Fruit fly (Drosophila melanogaster) whole organism, prepupa: ENCODE measurements around the gene aurA.

Experiments
- Blimp-1 ChIP-seq: fragments of 200-800 bp; sonication (Bioruptor generic); optimal IDR thresholded peaks from 3 replicates; lab custom pipeline; 2017; ENCODE audit warnings: missing biosample characterization, missing genetic modification characterization, mild to moderate bottlenecking, moderate library complexity, missing genetic modification reagents
- CG10631 ChIP-seq: fragments of 200-800 bp; sonication (Bioruptor generic); optimal IDR thresholded peaks from 2 replicates; lab custom pipeline; 2016; ENCODE audit warnings: missing biosample characterization, missing genetic modification characterization
- CG10669 ChIP-seq: fragments of 200-800 bp; sonication (Bioruptor generic); optimal IDR thresholded peaks from 3 replicates; lab custom pipeline; 2018; ENCODE audit warnings: missing biosample characterization, mild to moderate bottlenecking, missing genetic modification characterization, moderate library complexity
- CG11294 ChIP-seq: fragments of 200-800 bp; sonication (Bioruptor generic); IDR thresholded peaks from 2 replicates; pipeline ENCODE4 v1.3.6; 2022; ENCODE audit warnings: missing biosample characterization, missing genetic modification characterization
- CG11762 ChIP-seq: fragments of 200-800 bp; sonication (Bioruptor generic); optimal IDR thresholded peaks from 3 replicates; lab custom pipeline; 2016; ENCODE audit warnings: missing biosample characterization, missing genetic modification characterization; ENCODE audit not compliant: insufficient read depth
- CG11902 ChIP-seq: fragments of 200-800 bp; sonication (Bioruptor generic); optimal IDR thresholded peaks from 3 replicates; lab custom pipeline; 2016; ENCODE audit warnings: missing biosample characterization, missing genetic modification characterization
- CG1621 ChIP-seq: fragments of 200-800 bp; sonication (Bioruptor generic); optimal IDR thresholded peaks from 3 replicates; lab custom pipeline; 2018; ENCODE audit warnings: missing biosample characterization, mild to moderate bottlenecking, missing genetic modification characterization
- CG16779 ChIP-seq: fragments of 200-800 bp; sonication (Bioruptor generic); optimal IDR thresholded peaks from 3 replicates; lab custom pipeline; 2017; ENCODE audit warnings: missing biosample characterization, mild to moderate bottlenecking, missing genetic modification characterization
- CG3032 ChIP-seq: fragments of 200-800 bp; optimal IDR thresholded peaks from 2 replicates; lab custom pipeline; 2019; ENCODE audit warnings: missing biosample characterization, mild to moderate bottlenecking, missing genetic modification characterization, moderate library complexity
- CG32006 ChIP-seq: fragments of 200-800 bp; sonication (Bioruptor generic); optimal IDR thresholded peaks from 3 replicates; lab custom pipeline; 2017; ENCODE audit warnings: missing biosample characterization, mild to moderate bottlenecking, missing genetic modification characterization
- CG34406 ChIP-seq: fragments of 200-800 bp; sonication (Bioruptor generic); optimal IDR thresholded peaks from 3 replicates; lab custom pipeline; 2016; ENCODE audit warnings: missing biosample characterization, missing genetic modification characterization
- CG3919 ChIP-seq: fragments of 200-800 bp; sonication (Bioruptor generic); optimal IDR thresholded peaks from 3 replicates; lab custom pipeline; 2016; ENCODE audit warnings: missing biosample characterization, missing genetic modification characterization
- CG4318 ChIP-seq: fragments of 200-800 bp; sonication (Bioruptor generic); optimal IDR thresholded peaks from 3 replicates; lab custom pipeline; 2017; ENCODE audit warnings: missing biosample characterization, mild to moderate bottlenecking, missing genetic modification characterization
- CG6163 ChIP-seq: fragments of 200-800 bp; sonication (Bioruptor generic); IDR thresholded peaks from 3 replicates; pipeline ENCODE4 v1.3.6; 2022; ENCODE audit warnings: missing biosample characterization, missing genetic modification characterization
- CG6276 ChIP-seq: fragments of 200-800 bp; sonication (Bioruptor generic); optimal IDR thresholded peaks from 2 replicates; lab custom pipeline; 2017; ENCODE audit warnings: missing biosample characterization, mild to moderate bottlenecking, missing genetic modification characterization
- CG6808 ChIP-seq: fragments of 200-800 bp; sonication (Bioruptor generic); optimal IDR thresholded peaks from 3 replicates; lab custom pipeline; 2017; ENCODE audit warnings: missing biosample characterization, missing genetic modification characterization, mild to moderate bottlenecking, moderate library complexity, missing genetic modification reagents
- CG6854 ChIP-seq: fragments of 200-800 bp; sonication (Bioruptor generic); optimal IDR thresholded peaks from 2 replicates; lab custom pipeline; 2017; ENCODE audit warnings: missing biosample characterization, mild to moderate bottlenecking, missing genetic modification characterization
- CG7368 ChIP-seq: fragments of 200-800 bp; sonication (Bioruptor generic); optimal IDR thresholded peaks from 3 replicates; lab custom pipeline; 2016; ENCODE audit warnings: missing biosample characterization, missing genetic modification characterization
- CG8119 ChIP-seq: fragments of 200-800 bp; sonication (Bioruptor generic); IDR thresholded peaks from 3 replicates; pipeline ENCODE4 v1.3.6; 2022; ENCODE audit warnings: missing biosample characterization, missing genetic modification characterization
- CG8319 ChIP-seq: fragments of 200-800 bp; sonication (Bioruptor generic); optimal IDR thresholded peaks from 3 replicates; lab custom pipeline; 2016; ENCODE audit warnings: missing biosample characterization, missing genetic modification characterization
- CG9139 ChIP-seq: fragments of 200-800 bp; sonication (Bioruptor generic); optimal IDR thresholded peaks from 3 replicates; lab custom pipeline; 2017; ENCODE audit warnings: missing biosample characterization, mild to moderate bottlenecking, missing genetic modification characterization
- Eip78C ChIP-seq: fragments of 200-800 bp; sonication (Bioruptor generic); peaks from one replicate; lab custom pipeline; 2016; ENCODE audit warnings: missing biosample characterization, missing genetic modification characterization
- Ets21C ChIP-seq: fragments of 200-800 bp; sonication (Bioruptor generic); optimal IDR thresholded peaks from 3 replicates; lab custom pipeline; 2016; ENCODE audit warnings: missing biosample characterization, missing genetic modification characterization
- Ets96B ChIP-seq: fragments of 200-800 bp; optimal IDR thresholded peaks from 2 replicates; lab custom pipeline; 2019; ENCODE audit warnings: missing biosample characterization, mild to moderate bottlenecking, missing genetic modification characterization, moderate library complexity
- Gug ChIP-seq: fragments of 200-800 bp; sonication (Bioruptor generic); IDR thresholded peaks from 2 replicates; pipeline ENCODE4 v1.3.6; 2022; ENCODE audit warnings: missing biosample characterization, missing genetic modification characterization
- Hr38 ChIP-seq: sonication (Bioruptor generic); optimal IDR thresholded peaks from 2 replicates; lab custom pipeline; 2016; ENCODE audit warnings: missing biosample characterization, missing genetic modification characterization
- Hr39 ChIP-seq: fragments of 200-800 bp; sonication (Bioruptor generic); optimal IDR thresholded peaks from 2 replicates; lab custom pipeline; 2016; ENCODE audit warnings: missing biosample characterization, missing genetic modification characterization
- Hr4 ChIP-seq: fragments of 200-800 bp; sonication (Bioruptor generic); optimal IDR thresholded peaks from 3 replicates; lab custom pipeline; 2016; ENCODE audit warnings: missing biosample characterization, missing genetic modification characterization
- OdsH ChIP-seq: fragments of 200-800 bp; sonication (Bioruptor generic); optimal IDR thresholded peaks from 3 replicates; lab custom pipeline; 2016; ENCODE audit warnings: missing biosample characterization, missing genetic modification characterization
- Smox ChIP-seq: fragments of 200-800 bp; sonication (Bioruptor generic); optimal IDR thresholded peaks from 3 replicates; lab custom pipeline; 2016; ENCODE audit warnings: missing biosample characterization, missing genetic modification characterization
- Sox102F ChIP-seq: fragments of 200-800 bp; sonication (Bioruptor generic); optimal IDR thresholded peaks from 2 replicates; lab custom pipeline; 2016; ENCODE audit warnings: missing biosample characterization, mild to moderate bottlenecking, missing genetic modification characterization
- achi ChIP-seq: fragments of 200-800 bp; sonication (Bioruptor generic); optimal IDR thresholded peaks from 3 replicates; lab custom pipeline; 2016; ENCODE audit warnings: missing biosample characterization, missing genetic modification characterization
- acj6 ChIP-seq: fragments of 200-800 bp; sonication (Bioruptor generic); optimal IDR thresholded peaks from 3 replicates; lab custom pipeline; 2016; ENCODE audit warnings: missing biosample characterization, missing genetic modification characterization
- cyc ChIP-seq: fragments of 200-800 bp; sonication (Bioruptor generic); optimal IDR thresholded peaks from 3 replicates; lab custom pipeline; 2016; ENCODE audit warnings: missing biosample characterization, missing genetic modification characterization
- dsx ChIP-seq: fragments of 200-800 bp; optimal IDR thresholded peaks from 3 replicates; lab custom pipeline; 2019; ENCODE audit warnings: missing biosample characterization, mild to moderate bottlenecking, missing genetic modification characterization, moderate library complexity; ENCODE audit not compliant: poor library complexity, severe bottlenecking
- eg ChIP-seq: fragments of 200-800 bp; sonication (Bioruptor generic); IDR thresholded peaks from 3 replicates; pipeline ENCODE4 v1.3.6; 2022; ENCODE audit warnings: missing biosample characterization, missing genetic modification characterization
- fkh ChIP-seq: fragments of 200-800 bp; sonication (Bioruptor generic); optimal IDR thresholded peaks from 3 replicates; lab custom pipeline; 2017; ENCODE audit warnings: missing biosample characterization, mild to moderate bottlenecking, missing genetic modification characterization, moderate library complexity
- lz ChIP-seq: fragments of 200-800 bp; sonication (Bioruptor generic); optimal IDR thresholded peaks from 3 replicates; lab custom pipeline; 2016; ENCODE audit warnings: missing biosample characterization, missing genetic modification characterization
- net ChIP-seq: fragments of 200-800 bp; sonication (Bioruptor generic); optimal IDR thresholded peaks from 3 replicates; lab custom pipeline; 2016; ENCODE audit warnings: missing biosample characterization, missing genetic modification characterization
- salr ChIP-seq, 2 experiments: fragments of 200-800 bp; sonication (Bioruptor generic); optimal IDR thresholded peaks; 3 replicates each; lab custom pipeline; 2016 to 2018; ENCODE audit warnings: missing biosample characterization in 2 of 2, missing genetic modification characterization in 2 of 2, mild to moderate bottlenecking in 1 of 2
- spab ChIP-seq: fragments of 200-800 bp; sonication (Bioruptor generic); optimal IDR thresholded peaks from 2 replicates; lab custom pipeline; 2017; ENCODE audit warnings: missing biosample characterization, mild to moderate bottlenecking, missing genetic modification characterization, missing genetic modification reagents
- svp ChIP-seq: fragments of 200-800 bp; sonication (Bioruptor generic); peaks from one replicate; lab custom pipeline; 2016; ENCODE audit warnings: missing biosample characterization, missing genetic modification characterization
- topi ChIP-seq: fragments of 200-800 bp; sonication (Bioruptor generic); optimal IDR thresholded peaks from 3 replicates; lab custom pipeline; 2016; ENCODE audit warnings: missing biosample characterization, missing genetic modification characterization
- vri ChIP-seq: fragments of 200-800 bp; sonication (Bioruptor generic); optimal IDR thresholded peaks from 3 replicates; lab custom pipeline; 2016; ENCODE audit warnings: missing biosample characterization, mild to moderate bottlenecking, missing genetic modification characterization

aurA gene

DNA sequence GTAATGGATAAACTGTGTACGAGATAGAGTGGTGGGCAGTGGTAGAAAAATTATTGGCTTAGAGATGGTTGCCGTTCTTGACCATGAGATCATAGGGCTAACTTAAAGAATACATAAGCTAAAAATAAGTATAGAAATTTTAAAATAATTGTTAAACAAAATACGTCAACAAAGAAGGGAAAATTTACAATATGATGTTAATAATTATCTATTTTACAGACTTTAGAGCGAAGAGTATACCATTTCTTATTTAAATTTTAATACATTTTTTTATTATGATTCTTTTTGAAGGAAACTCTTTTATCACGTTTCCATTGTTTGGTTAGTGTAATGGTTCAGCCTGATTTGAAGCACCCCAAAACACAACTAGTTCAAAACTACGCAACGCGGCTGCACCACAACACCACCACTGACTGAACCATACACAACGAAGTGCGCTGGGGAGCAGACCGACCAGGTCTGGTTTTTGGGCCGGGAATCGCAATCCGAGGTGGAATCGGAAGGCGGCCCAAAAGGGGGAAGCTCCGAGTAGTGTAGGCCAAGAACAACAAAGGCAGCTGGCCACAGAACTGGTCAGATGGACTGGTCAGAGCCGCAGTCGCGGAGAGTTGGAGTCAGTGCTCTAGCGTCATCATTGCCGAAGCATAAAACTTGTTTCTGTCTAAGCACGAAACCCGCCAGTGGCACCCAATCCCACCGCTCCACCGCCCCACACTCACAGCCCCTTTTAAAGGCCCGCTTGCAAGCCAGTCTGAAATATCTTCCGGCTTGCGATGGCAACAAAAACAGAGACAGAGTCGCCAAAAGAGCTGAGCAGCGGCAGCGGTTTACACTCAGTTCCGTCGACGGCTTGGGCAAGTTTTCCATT lies 17.2 kb upstream of the aurA start (continued):
- TF ChIP-seq Smox (GFP tag; lab: Kevin White, UChicago), result no peak
- TF ChIP-seq svp (GFP tag; lab: Kevin White, UChicago), result no peak
- TF ChIP-seq CG6163 (GFP tag; lab: Robert Waterston, UW), result 0 out of 3 replicates have a peak, but pooled peaks have one; percentile 37
- TF ChIP-seq Sox102F (GFP tag; lab: Kevin White, UChicago), result no peak
- peak in 1 of 2 experiments; percentile 53 for TF ChIP-seq salr (GFP tag; optimal IDR thresholded peaks at IDR 0.05; lab: Kevin White, UChicago)
- TF ChIP-seq Hr38 (GFP tag; lab: Kevin White, UChicago), result no peak
- TF ChIP-seq CG6808 (GFP tag; lab: Kevin White, UChicago), result peak; percentile 24
- TF ChIP-seq Ets21C (GFP tag; lab: Kevin White, UChicago), result no peak
- TF ChIP-seq CG6854 (GFP tag; lab: Kevin White, UChicago), result no peak
- peak; percentile 39 for TF ChIP-seq CG6276 (GFP tag; lab: Kevin White, UChicago)
- TF ChIP-seq vri (GFP tag; lab: Kevin White, UChicago), result no peak
- TF ChIP-seq Blimp-1 (GFP tag; lab: Kevin White, UChicago), result no peak
- TF ChIP-seq CG11902, result no peak
- no peak for TF ChIP-seq CG11762
- TF ChIP-seq Ets96B (tag; lab: Kevin White, UChicago), result peak; percentile 14
- peak; percentile 45 for TF ChIP-seq achi
- peak; percentile 64 for TF ChIP-seq CG32006 (GFP tag; lab: Kevin White, UChicago)
- peak; percentile 80 for TF ChIP-seq Eip78C (GFP tag; lab: Kevin White, UChicago)
- TF ChIP-seq CG10631 (GFP tag; lab: Kevin White, UChicago), result peak; percentile 39
- peak; percentile 10 for TF ChIP-seq OdsH (GFP tag; lab: Kevin White, UChicago)

DNA sequence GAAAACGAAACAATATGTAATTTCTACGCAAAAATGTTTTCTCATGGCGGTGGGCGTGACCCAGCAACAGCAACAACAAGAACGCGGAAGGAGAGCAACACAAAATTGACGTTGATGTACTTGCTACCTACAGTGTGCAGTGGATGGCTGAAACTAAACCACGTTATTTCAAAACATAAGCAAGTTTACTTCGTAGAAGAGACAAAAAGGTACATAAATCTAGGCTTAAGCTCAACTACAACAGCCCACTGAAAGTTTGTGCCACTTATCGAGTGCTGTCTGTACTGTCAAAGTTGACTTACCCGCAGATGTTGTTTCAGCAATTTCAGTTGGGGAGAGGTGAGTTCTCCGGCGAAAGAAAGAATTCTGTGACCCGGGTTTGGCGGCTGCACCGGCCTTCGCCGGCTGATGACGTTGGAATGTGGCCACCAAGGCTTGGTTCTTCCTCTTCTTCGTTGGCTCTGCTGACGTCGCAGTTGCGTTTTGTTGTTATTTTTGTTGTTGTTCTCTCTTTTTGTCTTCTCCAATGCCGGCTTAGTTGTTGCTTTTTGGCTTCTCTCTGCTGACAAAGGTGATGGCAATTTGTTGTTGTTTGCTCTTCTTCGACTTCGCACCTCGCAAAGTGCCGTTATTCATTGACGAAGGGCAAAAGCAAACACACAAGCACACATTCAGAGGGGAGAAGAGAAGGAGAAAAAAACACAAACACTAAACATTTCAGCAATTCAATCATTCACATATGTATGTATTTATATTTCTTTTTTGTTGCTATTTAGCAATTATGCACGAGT lies 15.7 kb upstream of the aurA start:
- TF ChIP-seq dsx (GFP tag; lab: Kevin White, UChicago), result peak; percentile 48
- peak; percentile 76 for TF ChIP-seq lz (GFP tag; lab: Kevin White, UChicago)
- TF ChIP-seq cyc (GFP tag; lab: Kevin White, UChicago), result peak; percentile 84
- TF ChIP-seq Hr38 (GFP tag; lab: Kevin White, UChicago), result no peak
- peak; percentile 68 for TF ChIP-seq CG34406 (GFP tag; lab: Kevin White, UChicago)
- peak; percentile 87 for TF ChIP-seq Eip78C (GFP tag; lab: Kevin White, UChicago)
- TF ChIP-seq Hr39, result peak; percentile 87
- TF ChIP-seq CG4318 (GFP tag; lab: Kevin White, UChicago), result peak; percentile 30
- no peak for TF ChIP-seq CG11294 (GFP tag; lab: Robert Waterston, UW)
- TF ChIP-seq CG11902, result peak; percentile 50
- no peak for TF ChIP-seq CG8319 (GFP tag; lab: Kevin White, UChicago)
- TF ChIP-seq CG9139 (GFP tag; lab: Kevin White, UChicago), result no peak
- peak; percentile 41; the same call in 2 of the 3 replicates for TF ChIP-seq CG8119
- peak; percentile 80 for TF ChIP-seq topi (GFP tag; lab: Kevin White, UChicago)
- peak; percentile 74 for TF ChIP-seq eg (GFP tag; lab: Robert Waterston, UW)
- peak; percentile 65 for TF ChIP-seq CG1621
- peak; percentile 63 for TF ChIP-seq acj6 (GFP tag; lab: Kevin White, UChicago)
- peak; percentile 62 for TF ChIP-seq CG10669 (GFP tag; lab: Kevin White, UChicago)
- peak; percentile 21 to 45 for TF ChIP-seq salr (GFP tag; optimal IDR thresholded peaks at IDR 0.05; lab: Kevin White, UChicago)
- TF ChIP-seq achi, result peak; percentile 68
- TF ChIP-seq svp (GFP tag; lab: Kevin White, UChicago), result peak; percentile 93
- peak; percentile 64 for TF ChIP-seq CG3919
- peak; percentile 79 for TF ChIP-seq Sox102F (GFP tag; lab: Kevin White, UChicago)
- TF ChIP-seq CG32006 (GFP tag; lab: Kevin White, UChicago), result peak; percentile 67
- TF ChIP-seq CG7368, result peak; percentile 60
- no peak for TF ChIP-seq CG6854 (GFP tag; lab: Kevin White, UChicago)
- TF ChIP-seq CG6163 (GFP tag; lab: Robert Waterston, UW), result peak; percentile 72
- TF ChIP-seq CG16779 (tag; lab: Kevin White, UChicago), result no peak
- peak; percentile 61 for TF ChIP-seq spab (GFP tag; lab: Kevin White, UChicago)
- peak; percentile 30 for TF ChIP-seq Hr4 (GFP tag; lab: Kevin White, UChicago)
- peak; percentile 53 for TF ChIP-seq CG3032 (tag; lab: Kevin White, UChicago)
- TF ChIP-seq Gug (GFP tag; lab: Robert Waterston, UW), result no peak
- peak; percentile 55 for TF ChIP-seq net
- TF ChIP-seq fkh, result peak; percentile 67
- TF ChIP-seq CG11762, result peak; percentile 33
- peak; percentile 53 for TF ChIP-seq vri (GFP tag; lab: Kevin White, UChicago)
